Fruit fly (Drosophila melanogaster): Measurements from ENCODE around the gene Nup154.

Gene Nup154

DNA sequence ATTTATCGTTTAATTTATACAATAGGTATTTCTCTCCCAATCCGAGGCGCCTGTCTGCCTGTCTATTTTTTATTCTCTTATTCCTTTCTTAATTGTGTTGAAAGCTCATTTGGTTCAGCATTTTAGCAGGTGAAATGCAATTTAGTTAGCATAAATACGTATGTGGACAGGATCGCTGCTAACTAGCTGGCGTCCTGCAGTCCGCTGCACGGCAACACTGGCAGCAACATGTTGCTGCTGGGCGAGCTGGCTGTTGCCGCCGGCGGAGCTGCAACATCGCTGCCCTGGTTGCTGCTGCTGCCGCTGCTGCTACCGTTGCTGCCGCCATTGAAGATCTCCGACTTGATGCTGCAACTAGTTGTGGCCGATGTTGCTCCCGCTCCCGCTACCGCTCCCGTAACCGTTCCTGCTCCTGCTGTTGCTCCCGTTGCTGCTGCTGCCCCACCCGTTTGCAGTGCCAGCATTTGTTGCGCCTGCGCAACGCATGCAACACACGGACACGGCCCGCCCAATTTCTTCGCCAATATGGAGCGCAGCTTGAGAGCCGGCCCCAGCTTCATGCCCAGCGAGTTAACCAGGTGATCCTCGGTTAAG is 9.5 kb downstream of the Nup154 start:
- TF ChIP-seq ovo (GFP tag; optimal IDR thresholded peaks at IDR 0.05): no peak

DNA sequence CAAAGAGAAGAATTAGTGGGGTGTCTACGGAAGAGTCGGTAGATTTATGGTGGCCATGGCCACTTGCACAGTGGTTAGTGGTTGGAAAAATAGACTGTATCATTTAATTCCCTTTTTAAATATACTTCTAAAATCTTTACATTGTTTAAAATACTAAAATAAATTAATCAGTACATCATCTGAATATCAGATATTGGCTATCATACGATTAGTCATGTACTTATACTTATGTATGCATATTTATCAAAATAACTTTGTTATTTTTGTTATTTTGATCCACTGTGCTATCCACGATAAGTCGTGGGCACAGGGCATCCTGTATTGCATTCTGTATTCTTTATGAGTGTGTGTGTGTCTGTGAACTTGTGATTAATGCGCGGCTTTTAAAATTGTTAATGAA is 10.1 kb downstream of the Nup154 start:
- TF ChIP-seq CG12768 (GFP tag; optimal IDR thresholded peaks at IDR 0.05): no peak
- no peak for TF ChIP-seq CG14711 (tag; optimal IDR thresholded peaks at IDR 0.05)
- no peak for TF ChIP-seq tj (GFP tag; optimal IDR thresholded peaks at IDR 0.05)
- TF ChIP-seq Clk (GFP tag; optimal IDR thresholded peaks at IDR 0.05): no peak
- TF ChIP-seq CG5204 (GFP tag; optimal IDR thresholded peaks at IDR 0.05): no peak
- no peak for TF ChIP-seq ovo (GFP tag; optimal IDR thresholded peaks at IDR 0.05)
- TF ChIP-seq toe (GFP tag; optimal IDR thresholded peaks at IDR 0.05): no peak
- TF ChIP-seq cnc (optimal IDR thresholded peaks at IDR 0.05): no peak
- TF ChIP-seq Hr96 (GFP tag; optimal IDR thresholded peaks at IDR 0.05): no peak
- no peak for TF ChIP-seq CG7101 (tag; optimal IDR thresholded peaks at IDR 0.05)
- no peak for TF ChIP-seq CG7045 (GFP tag; optimal IDR thresholded peaks at IDR 0.05)
- TF ChIP-seq cic (GFP tag; optimal IDR thresholded peaks at IDR 0.05): no peak
- TF ChIP-seq bab1 (GFP tag; optimal IDR thresholded peaks at IDR 0.05): no peak
- no peak for TF ChIP-seq Crg-1 (GFP tag; optimal IDR thresholded peaks at IDR 0.05)
- TF ChIP-seq Mnt (GFP tag; optimal IDR thresholded peaks at IDR 0.05): no peak
- TF ChIP-seq CG11617 (GFP tag; optimal IDR thresholded peaks at IDR 0.05): no peak
- TF ChIP-seq pad (GFP tag; optimal IDR thresholded peaks at IDR 0.05): no peak

DNA sequence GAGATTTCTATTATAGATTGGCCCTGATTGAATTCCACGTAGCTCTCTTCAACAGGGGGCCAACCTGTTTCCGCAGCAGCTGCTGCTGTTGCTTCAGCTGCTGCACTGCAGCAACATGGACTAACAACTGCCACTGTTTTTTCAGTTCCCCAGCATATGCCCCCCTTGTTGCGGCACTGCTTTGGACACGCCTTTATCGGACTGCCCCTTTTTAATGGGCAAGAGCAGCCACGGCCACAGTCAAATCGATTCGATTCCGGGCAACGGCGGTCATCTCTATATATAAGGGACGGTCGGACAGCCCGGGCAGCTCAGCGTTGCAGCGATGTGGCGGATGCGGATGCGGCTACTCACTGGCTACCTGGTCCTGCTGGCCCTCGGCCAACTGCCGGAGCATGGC is 10.7 kb downstream of the Nup154 start, which contains the start of gene Acp32CD:
TSS of gene Acp32CD (plus strand) at position 301 of the 400 bp plus-strand sequence.
- TF ChIP-seq CG7045 (GFP tag; optimal IDR thresholded peaks at IDR 0.05) (no peak), toe (GFP tag; optimal IDR thresholded peaks at IDR 0.05) (no peak), cnc (optimal IDR thresholded peaks at IDR 0.05) (no peak), CG7101 (tag; optimal IDR thresholded peaks at IDR 0.05) (no peak), cic (GFP tag; optimal IDR thresholded peaks at IDR 0.05) (no peak), Mnt (GFP tag; optimal IDR thresholded peaks at IDR 0.05) (no peak), bab1 (GFP tag; optimal IDR thresholded peaks at IDR 0.05) (no peak), CG33017 (tag; optimal IDR thresholded peaks at IDR 0.05) (no peak), CG1620 (GFP tag; optimal IDR thresholded peaks at IDR 0.05) (no peak), Clk (GFP tag; optimal IDR thresholded peaks at IDR 0.05) (no peak), ovo (GFP tag; optimal IDR thresholded peaks at IDR 0.05) (no peak), CG11617 (GFP tag; optimal IDR thresholded peaks at IDR 0.05) (no peak), tj (GFP tag; optimal IDR thresholded peaks at IDR 0.05) (no peak), CG12768 (GFP tag; optimal IDR thresholded peaks at IDR 0.05) (no peak), Crg-1 (GFP tag; optimal IDR thresholded peaks at IDR 0.05) (no peak), Hr96 (GFP tag; optimal IDR thresholded peaks at IDR 0.05) (no peak), CG5204 (GFP tag; optimal IDR thresholded peaks at IDR 0.05) (no peak), CG14711 (tag; optimal IDR thresholded peaks at IDR 0.05) (no peak)

DNA sequence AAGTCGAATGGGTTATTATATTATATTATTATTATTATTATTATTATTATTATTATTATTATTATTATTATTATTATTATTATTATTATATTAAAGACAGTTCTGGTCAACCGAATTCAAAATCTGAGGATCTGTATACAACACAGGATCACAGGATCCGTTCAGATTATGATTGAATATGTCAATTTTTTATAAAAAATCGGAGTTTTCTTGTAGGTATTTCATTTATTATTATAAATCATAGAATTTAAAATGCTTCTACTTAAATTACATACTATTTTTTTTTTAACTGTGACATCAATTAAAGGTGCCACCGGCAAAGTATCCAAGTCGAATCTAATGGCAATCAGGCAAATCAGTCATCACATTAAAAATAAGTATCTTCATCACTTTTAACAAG is 12.1 kb downstream of the Nup154 start, which contains the start of gene CG14913:
TSS of gene CG14913 (plus strand) at position 301 of the 400 bp plus-strand sequence.
- TF ChIP-seq ovo (GFP tag; optimal IDR thresholded peaks at IDR 0.05) (no peak), pad (GFP tag; optimal IDR thresholded peaks at IDR 0.05) (no peak), cic (GFP tag; optimal IDR thresholded peaks at IDR 0.05) (no peak), CG5204 (GFP tag; optimal IDR thresholded peaks at IDR 0.05) (no peak), CG1620 (GFP tag; optimal IDR thresholded peaks at IDR 0.05) (no peak), CG7045 (GFP tag; optimal IDR thresholded peaks at IDR 0.05) (no peak), CG33017 (tag; optimal IDR thresholded peaks at IDR 0.05) (no peak)

DNA sequence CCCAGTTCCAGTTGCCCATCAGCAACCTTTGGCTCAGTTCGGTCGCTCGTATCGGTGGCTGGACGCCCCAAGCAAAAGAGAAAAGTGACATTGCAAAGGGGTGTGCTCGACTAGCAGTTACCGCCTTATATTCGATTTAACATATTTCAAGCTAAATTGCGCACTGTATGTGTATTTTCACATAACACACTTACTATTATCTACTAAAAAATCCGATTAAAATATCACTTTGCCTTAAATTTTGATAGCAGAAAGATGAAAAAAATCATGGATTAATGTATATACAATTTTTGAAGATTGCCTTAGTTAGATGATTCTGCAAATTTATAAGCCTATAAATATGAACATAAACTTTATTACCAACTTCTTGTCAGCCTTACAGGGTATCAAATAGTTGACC is 17.0 kb downstream of the Nup154 start:
- TF ChIP-seq toe (GFP tag; optimal IDR thresholded peaks at IDR 0.05) (no peak), CG33017 (tag; optimal IDR thresholded peaks at IDR 0.05) (no peak), CG1620 (GFP tag; optimal IDR thresholded peaks at IDR 0.05) (no peak), cic (GFP tag; optimal IDR thresholded peaks at IDR 0.05) (no peak), Hr96 (GFP tag; optimal IDR thresholded peaks at IDR 0.05) (no peak), CG7101 (tag; optimal IDR thresholded peaks at IDR 0.05) (no peak), cnc (optimal IDR thresholded peaks at IDR 0.05) (no peak), CG7045 (GFP tag; optimal IDR thresholded peaks at IDR 0.05) (no peak), Clk (GFP tag; optimal IDR thresholded peaks at IDR 0.05) (no peak), CG12768 (GFP tag; optimal IDR thresholded peaks at IDR 0.05) (no peak), Crg-1 (GFP tag; optimal IDR thresholded peaks at IDR 0.05) (no peak), kay (GFP tag; ENCODE audit: borderline replicate concordance) (no peak), CG11617 (GFP tag; optimal IDR thresholded peaks at IDR 0.05) (no peak), CG5204 (GFP tag; optimal IDR thresholded peaks at IDR 0.05) (no peak), tj (GFP tag; optimal IDR thresholded peaks at IDR 0.05) (no peak), pad (GFP tag; optimal IDR thresholded peaks at IDR 0.05) (no peak), CG14711 (tag; optimal IDR thresholded peaks at IDR 0.05) (no peak), Mnt (GFP tag; optimal IDR thresholded peaks at IDR 0.05) (no peak), ovo (GFP tag; optimal IDR thresholded peaks at IDR 0.05) (no peak)

DNA sequence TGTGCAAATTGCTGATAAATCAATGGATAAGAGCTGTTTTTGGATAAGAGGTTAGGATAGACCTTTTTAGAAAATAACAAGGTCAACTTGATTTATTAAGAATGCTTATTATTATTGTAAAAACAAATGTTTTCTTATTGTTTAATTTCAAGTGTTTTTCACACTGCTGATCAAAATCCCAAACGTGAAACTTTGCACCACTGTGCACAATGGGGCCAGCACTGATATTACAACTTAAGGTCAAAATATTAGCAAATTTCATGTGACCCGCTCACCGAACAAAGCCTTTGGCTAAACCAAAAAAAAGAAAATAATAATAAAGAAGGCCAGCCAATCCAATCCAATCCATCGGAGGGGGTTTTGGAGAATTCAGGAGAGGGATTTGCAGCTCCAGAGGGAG is 18.2 kb downstream of the Nup154 start:
- TF ChIP-seq CG33017 (tag; optimal IDR thresholded peaks at IDR 0.05): no peak
- TF ChIP-seq bab1 (GFP tag; optimal IDR thresholded peaks at IDR 0.05): no peak
- TF ChIP-seq CG5204 (GFP tag; optimal IDR thresholded peaks at IDR 0.05): no peak
- TF ChIP-seq CG14711 (tag; optimal IDR thresholded peaks at IDR 0.05): no peak
- TF ChIP-seq kay (GFP tag; ENCODE audit: borderline replicate concordance): no peak
- no peak for TF ChIP-seq CG7045 (GFP tag; optimal IDR thresholded peaks at IDR 0.05)
- no peak for TF ChIP-seq Clk (GFP tag; optimal IDR thresholded peaks at IDR 0.05)
- no peak for TF ChIP-seq cnc (optimal IDR thresholded peaks at IDR 0.05)
- no peak for TF ChIP-seq CG12768 (GFP tag; optimal IDR thresholded peaks at IDR 0.05)

All from whole organism, adult.